Fruit fly (Drosophila melanogaster): Measurements from ENCODE around the gene CG5246.

dm6 chr3R:17125339-17126044 lies 10.4 kb upstream of the CG5246 start, which contains the start of gene cher:
- TF ChIP-seq psq (optimal IDR thresholded peaks at IDR 0.05) (no peak), h (optimal IDR thresholded peaks at IDR 0.05) (no peak), Sin3A (optimal IDR thresholded peaks at IDR 0.05) (no peak)

Data from Kc167 (cell line).